Fruit fly (Drosophila melanogaster) whole organism, embryonic: ENCODE data around the gene CG13603.
A peak's percentile ranks its signal among the peaks of the same experiment; 100 is the strongest.

ENCODE experiments used
- Blimp-1 ChIP-seq: fragments of 200-800 bp; sonication (Bioruptor generic); optimal IDR thresholded peaks from 3 replicates; lab custom pipeline; 2018; ENCODE audit warnings: missing biosample characterization, missing genetic modification characterization, mild to moderate bottlenecking, moderate library complexity, missing genetic modification reagents
- CG10462 ChIP-seq: fragments of 200-800 bp; sonication (Bioruptor generic); optimal IDR thresholded peaks from 2 replicates; lab custom pipeline; 2016; ENCODE audit warnings: missing biosample characterization, missing genetic modification characterization
- CG11696 ChIP-seq: fragments of 200-800 bp; sonication (Bioruptor generic); IDR thresholded peaks from 2 replicates; pipeline ENCODE4 v1.3.6; 2022; ENCODE audit warnings: missing biosample characterization, missing genetic modification characterization
- CG12391 ChIP-seq: fragments of 200-800 bp; sonication (Bioruptor generic); optimal IDR thresholded peaks from 3 replicates; lab custom pipeline; 2018; ENCODE audit warnings: missing biosample characterization, mild to moderate bottlenecking, missing genetic modification characterization, moderate library complexity
- CG13287 ChIP-seq: fragments of 200-800 bp; sonication (Bioruptor generic); IDR thresholded peaks from 2 replicates; pipeline ENCODE4 v1.3.6; 2022; ENCODE audit warnings: missing biosample characterization, missing genetic modification characterization; ENCODE audit not compliant: partially characterized antibody
- CG15514 ChIP-seq: fragments of 200-800 bp; sonication (Bioruptor generic); optimal IDR thresholded peaks from 3 replicates; lab custom pipeline; 2017; ENCODE audit warnings: missing biosample characterization, missing genetic modification characterization, mild to moderate bottlenecking, moderate library complexity, missing genetic modification reagents
- CG17186 ChIP-seq: fragments of 200-800 bp; sonication (Bioruptor generic); optimal IDR thresholded peaks from 3 replicates; lab custom pipeline; 2017; ENCODE audit warnings: missing biosample characterization, missing genetic modification reagents, missing genetic modification characterization
- CG2202 ChIP-seq: fragments of 200-800 bp; sonication (Bioruptor generic); optimal IDR thresholded peaks from 2 replicates; lab custom pipeline; 2018; ENCODE audit warnings: missing biosample characterization, mild to moderate bottlenecking, missing genetic modification characterization
- CG32532 ChIP-seq: fragments of 200-800 bp; sonication (Bioruptor generic); IDR thresholded peaks from 2 replicates; pipeline ENCODE4 v1.3.6; 2022; ENCODE audit warnings: missing biosample characterization, missing genetic modification characterization
- CG4282 ChIP-seq: fragments of 200-800 bp; sonication (Bioruptor generic); optimal IDR thresholded peaks from 2 replicates; lab custom pipeline; 2016; ENCODE audit warnings: missing biosample characterization, missing genetic modification characterization
- CG6272 ChIP-seq: fragments of 200-800 bp; sonication (Bioruptor generic); IDR thresholded peaks from 2 replicates; pipeline ENCODE4 v1.3.6; 2022; ENCODE audit warnings: missing biosample characterization, missing genetic modification characterization
- CG6654 ChIP-seq: fragments of 200-800 bp; sonication (Bioruptor generic); optimal IDR thresholded peaks from 2 replicates; lab custom pipeline; 2017; ENCODE audit warnings: missing biosample characterization, mild to moderate bottlenecking, missing genetic modification characterization
- CG7357 ChIP-seq: fragments of 200-800 bp; sonication (Bioruptor generic); IDR thresholded peaks from 3 replicates; pipeline ENCODE4 v1.3.6; 2022; ENCODE audit warnings: missing biosample characterization, missing genetic modification characterization
- CG8924 ChIP-seq: fragments of 200-800 bp; optimal IDR thresholded peaks from 3 replicates; lab custom pipeline; 2019; ENCODE audit warnings: missing biosample characterization, mild to moderate bottlenecking, missing genetic modification characterization, moderate library complexity
- CHES-1-like ChIP-seq: fragments of 200-800 bp; sonication (Bioruptor generic); optimal IDR thresholded peaks from 2 replicates; lab custom pipeline; 2016; ENCODE audit warnings: missing biosample characterization, missing genetic modification characterization
- CoRest ChIP-seq: fragments of 200-800 bp; sonication (Bioruptor generic); optimal IDR thresholded peaks from 3 replicates; lab custom pipeline; 2018; ENCODE audit warnings: missing biosample characterization, mild to moderate bottlenecking, missing genetic modification characterization, moderate library complexity
- Doc3 ChIP-seq: fragments of 200-800 bp; sonication (Bioruptor generic); IDR thresholded peaks from 3 replicates; pipeline ENCODE4 v1.3.6; 2022; ENCODE audit warnings: missing biosample characterization, missing genetic modification characterization; ENCODE audit not compliant: partially characterized antibody
- E2f1 ChIP-seq: fragments of 200-800 bp; sonication (Bioruptor generic); IDR thresholded peaks from 2 replicates; pipeline ENCODE4 v1.3.6; 2022; ENCODE audit warnings: missing biosample characterization, missing genetic modification characterization
- Kr ChIP-seq: fragments of 200-800 bp; sonication (Bioruptor generic); optimal IDR thresholded peaks from 2 replicates; lab custom pipeline; 2017; ENCODE audit warnings: missing biosample characterization, mild to moderate bottlenecking, missing genetic modification characterization
- Rfx ChIP-seq: fragments of 200-800 bp; sonication (Bioruptor generic); IDR thresholded peaks from 2 replicates; pipeline ENCODE4 v1.3.6; 2022; ENCODE audit warnings: missing biosample characterization, missing genetic modification characterization
- Vsx1 ChIP-seq: fragments of 200-800 bp; sonication (Bioruptor generic); optimal IDR thresholded peaks from 2 replicates; lab custom pipeline; 2017; ENCODE audit warnings: missing biosample characterization, mild to moderate bottlenecking, missing genetic modification characterization, missing genetic modification reagents
- az2 ChIP-seq: fragments of 200-800 bp; sonication (Bioruptor generic); optimal IDR thresholded peaks from 3 replicates; lab custom pipeline; 2016; ENCODE audit warnings: missing biosample characterization, missing genetic modification characterization
- chinmo ChIP-seq: fragments of 200-800 bp; sonication (Bioruptor generic); IDR thresholded peaks from 4 replicates; pipeline ENCODE4 v1.3.6; 2022; ENCODE audit warnings: missing biosample characterization, missing genetic modification characterization; ENCODE audit not compliant: partially characterized antibody
- chn ChIP-seq: fragments of 200-800 bp; sonication (Bioruptor generic); optimal IDR thresholded peaks from 2 replicates; lab custom pipeline; 2016; ENCODE audit warnings: missing biosample characterization, missing genetic modification characterization
- cwo ChIP-seq: fragments of 200-800 bp; sonication (Bioruptor generic); optimal IDR thresholded peaks from 3 replicates; lab custom pipeline; 2017; ENCODE audit warnings: missing biosample characterization, missing genetic modification characterization, mild to moderate bottlenecking, moderate library complexity, missing genetic modification reagents
- ewg ChIP-seq: fragments of 200-800 bp; sonication (Bioruptor generic); optimal IDR thresholded peaks from 3 replicates; lab custom pipeline; 2017; ENCODE audit warnings: mild to moderate bottlenecking, missing biosample characterization, missing genetic modification reagents, missing genetic modification characterization
- exex ChIP-seq: fragments of 200-800 bp; sonication (Bioruptor generic); optimal IDR thresholded peaks from 4 replicates; lab custom pipeline; 2018; ENCODE audit warnings: missing biosample characterization, mild to moderate bottlenecking, missing genetic modification characterization, moderate library complexity
- gem ChIP-seq: fragments of 200-800 bp; sonication (Bioruptor generic); optimal IDR thresholded peaks from 2 replicates; lab custom pipeline; 2019; ENCODE audit warnings: missing biosample characterization, mild to moderate bottlenecking, missing genetic modification characterization, moderate library complexity
- grau ChIP-seq: fragments of 200-800 bp; optimal IDR thresholded peaks from 3 replicates; lab custom pipeline; 2019; ENCODE audit warnings: missing biosample characterization, mild to moderate bottlenecking, missing genetic modification characterization, moderate library complexity
- gro ChIP-seq: fragments of 200-800 bp; sonication (Bioruptor generic); optimal IDR thresholded peaks from 2 replicates; lab custom pipeline; 2016; ENCODE audit warnings: missing biosample characterization, missing genetic modification characterization
- ind ChIP-seq: fragments of 200-800 bp; sonication (Bioruptor generic); optimal IDR thresholded peaks from 3 replicates; lab custom pipeline; 2016; ENCODE audit warnings: missing biosample characterization, missing genetic modification characterization
- lilli ChIP-seq: fragments of 200-800 bp; sonication (Bioruptor generic); optimal IDR thresholded peaks from 3 replicates; lab custom pipeline; 2016; ENCODE audit warnings: missing biosample characterization, missing genetic modification characterization
- lmd ChIP-seq: fragments of 200-800 bp; sonication (Bioruptor generic); IDR thresholded peaks from 2 replicates; pipeline ENCODE4 v1.3.6; 2022; ENCODE audit warnings: missing biosample characterization, missing genetic modification characterization
- maf-S ChIP-seq: fragments of 200-800 bp; sonication (Bioruptor generic); optimal IDR thresholded peaks from 2 replicates; lab custom pipeline; 2016; ENCODE audit warnings: missing biosample characterization, missing genetic modification characterization
- oc ChIP-seq: fragments of 200-800 bp; sonication (Bioruptor generic); optimal IDR thresholded peaks from 2 replicates; lab custom pipeline; 2018; ENCODE audit warnings: missing biosample characterization, mild to moderate bottlenecking, missing genetic modification characterization, moderate library complexity
- otp ChIP-seq: fragments of 200-800 bp; sonication (Bioruptor generic); IDR thresholded peaks from 3 replicates; pipeline ENCODE4, ENCODE4 v1.3.6; 2022; ENCODE audit warnings: missing biosample characterization, missing genetic modification characterization
- salm ChIP-seq: fragments of 200-800 bp; sonication (Bioruptor generic); optimal IDR thresholded peaks from 2 replicates; lab custom pipeline; 2018; ENCODE audit warnings: missing biosample characterization, mild to moderate bottlenecking, missing genetic modification characterization
- tin ChIP-seq: fragments of 200-800 bp; sonication (Bioruptor generic); optimal IDR thresholded peaks from 3 replicates; lab custom pipeline; 2016; ENCODE audit warnings: missing biosample characterization, missing genetic modification characterization
- unpg ChIP-seq: fragments of 200-800 bp; sonication (Bioruptor generic); optimal IDR thresholded peaks from 3 replicates; lab custom pipeline; 2018; ENCODE audit warnings: missing biosample characterization, mild to moderate bottlenecking, missing genetic modification characterization, moderate library complexity
- wor ChIP-seq: fragments of 200-800 bp; sonication (Bioruptor generic); IDR thresholded peaks from 2 replicates; pipeline ENCODE4 v1.3.6; 2022; ENCODE audit warnings: missing biosample characterization, missing genetic modification characterization
- zfh2 ChIP-seq: fragments of 200-800 bp; sonication (Bioruptor generic); optimal IDR thresholded peaks from 2 replicates; lab custom pipeline; 2016; ENCODE audit warnings: missing biosample characterization, missing genetic modification characterization

CG13603 gene

DNA sequence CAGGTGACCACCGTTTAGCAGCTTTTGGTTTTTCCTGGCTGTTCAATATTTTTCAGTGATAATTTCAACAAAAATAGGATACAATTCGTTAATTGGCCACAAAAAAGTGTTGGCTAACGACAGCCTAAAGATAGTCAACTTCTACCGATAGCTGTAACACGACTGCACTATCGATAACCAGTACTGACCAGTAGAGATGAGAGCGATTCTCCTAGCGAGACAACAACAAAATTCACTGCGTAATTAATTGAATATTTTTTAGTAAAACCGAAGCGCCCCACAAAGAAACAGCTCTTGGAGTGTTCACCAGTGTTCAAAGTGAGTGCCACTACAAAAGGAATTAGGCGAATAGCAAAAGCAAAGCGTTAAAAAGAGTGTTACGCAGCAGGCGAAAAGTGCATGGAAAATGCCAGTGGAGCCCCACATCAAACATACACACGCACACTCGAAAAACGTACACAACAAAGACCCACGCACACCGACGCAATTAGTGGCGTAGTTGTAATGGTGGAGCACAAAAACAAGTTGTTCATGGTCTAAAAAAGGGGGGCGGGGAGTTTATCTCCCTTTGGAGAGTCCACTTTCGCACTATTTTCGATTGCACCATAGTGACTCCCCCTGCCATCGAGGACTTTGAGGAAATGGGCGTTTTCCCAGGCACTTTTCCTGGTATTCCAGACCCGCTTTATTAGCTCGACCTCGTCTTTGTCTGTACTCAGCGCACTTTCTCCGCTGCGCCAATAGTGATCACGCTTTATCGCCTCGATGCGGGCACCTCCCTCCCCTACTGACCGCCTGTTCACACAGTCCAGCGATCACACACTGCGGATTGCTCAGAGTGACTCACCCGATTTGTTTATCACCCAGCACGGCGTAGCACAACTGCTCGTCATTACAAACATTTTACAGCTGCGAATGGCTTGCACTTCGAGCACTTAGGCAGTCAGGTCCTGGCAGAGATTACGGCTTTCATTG, 6.7 kb upstream of the CG13603 start, which contains the start of the genes Epp and Rab7 (continued):
- TF ChIP-seq CG32532 (GFP tag; lab: Robert Waterston, UW) (peak; percentile 29; the same call in 1 of the 2 replicates), wor (GFP tag; lab: Robert Waterston, UW) (no peak), CG4282 (GFP tag; lab: Kevin White, UChicago) (peak; percentile 12), Doc3 (GFP tag; lab: Robert Waterston, UW) (peak; percentile 84), CG8924 (peak; percentile 56), Kr (GFP tag; lab: Kevin White, UChicago) (no peak), tin (peak; percentile 10), unpg (peak; percentile 18), gro (GFP tag; lab: Kevin White, UChicago) (peak; percentile 78), Blimp-1 (GFP tag; lab: Kevin White, UChicago) (peak; percentile 53), Rfx (GFP tag; lab: Robert Waterston, UW) (peak; percentile 81), CG2202 (tag; lab: Kevin White, UChicago) (peak; percentile 3), lilli (GFP tag; lab: Kevin White, UChicago) (peak; percentile 67), E2f1 (GFP tag; lab: Robert Waterston, UW) (no peak), lmd (GFP tag; lab: Robert Waterston, UW) (peak; percentile 31; the same call in 1 of the 2 replicates), CHES-1-like (peak; percentile 85), CG15514 (GFP tag; lab: Kevin White, UChicago) (peak; percentile 66), grau (tag; lab: Kevin White, UChicago) (peak; percentile 22), CG12391 (tag; lab: Kevin White, UChicago) (peak; percentile 40), cwo (peak; percentile 36), ind (GFP tag; lab: Kevin White, UChicago) (peak; percentile 8), gem (no peak), zfh2 (GFP tag; lab: Kevin White, UChicago) (peak; percentile 70), az2 (GFP tag; lab: Kevin White, UChicago) (no peak), ewg (GFP tag; lab: Kevin White, UChicago) (peak; percentile 12), chn (peak; percentile 31), oc (tag; lab: Kevin White, UChicago) (no peak), otp (peak; percentile 18; the same call in 1 of the 3 replicates), CG11696 (no peak), CG10462 (no peak), CG6654 (GFP tag; lab: Kevin White, UChicago) (no peak), CG13287 (GFP tag; lab: Robert Waterston, UW) (peak; percentile 91), salm (tag; lab: Kevin White, UChicago) (no peak), CG17186 (GFP tag; lab: Kevin White, UChicago) (peak; percentile 88), CoRest (tag; lab: Kevin White, UChicago) (peak; percentile 8)

dm6 chr3R:23991364-23991763, 5.0 kb upstream of the CG13603 start:
- TF ChIP-seq Vsx1 (GFP tag; lab: Kevin White, UChicago) (peak; percentile 12), chinmo (GFP tag; lab: Robert Waterston, UW) (0 out of 4 replicates have a peak, but pooled peaks have one; percentile 41), CG6272 (no peak), exex (tag; lab: Kevin White, UChicago) (peak; percentile 94), CG7357 (GFP tag; lab: Robert Waterston, UW) (no peak), maf-S (GFP tag; lab: Kevin White, UChicago) (no peak)
